Fruit fly (Drosophila melanogaster) whole organism, embryonic: ENCODE results near the gene CG32052.
A peak's percentile ranks its signal among the peaks of the same experiment; 100 is the strongest.

Source experiments
- Bgb ChIP-seq: fragments of 200-800 bp; sonication (Bioruptor generic); IDR thresholded peaks from 2 replicates; pipeline ENCODE4 v1.3.6; 2022; ENCODE audit warnings: missing biosample characterization, missing genetic modification characterization; ENCODE audit not compliant: partially characterized antibody
- CG10209 ChIP-seq: fragments of 200-800 bp; sonication (Bioruptor generic); optimal IDR thresholded peaks from 3 replicates; lab custom pipeline; 2017; ENCODE audit warnings: missing biosample characterization, mild to moderate bottlenecking, missing genetic modification characterization, missing genetic modification reagents
- CG10959 ChIP-seq: fragments of 200-800 bp; sonication (Bioruptor generic); IDR thresholded peaks from 2 replicates; pipeline ENCODE4 v1.3.6; 2022; ENCODE audit warnings: missing biosample characterization, missing genetic modification characterization
- CG11085 ChIP-seq: fragments of 200-800 bp; sonication (Bioruptor generic); IDR thresholded peaks from 2 replicates; pipeline ENCODE4 v1.3.6; 2022; ENCODE audit warnings: missing biosample characterization, missing genetic modification characterization
- CG12744 ChIP-seq: fragments of 200-800 bp; sonication (Bioruptor generic); optimal IDR thresholded peaks from 2 replicates; lab custom pipeline; 2016; ENCODE audit warnings: missing biosample characterization, missing genetic modification characterization
- CG12769 ChIP-seq: fragments of 200-800 bp; sonication (Bioruptor generic); optimal IDR thresholded peaks from 2 replicates; lab custom pipeline; 2019; ENCODE audit warnings: missing biosample characterization, mild to moderate bottlenecking, missing genetic modification characterization, moderate library complexity
- CG16813 ChIP-seq: fragments of 200-800 bp; sonication (Bioruptor generic); IDR thresholded peaks from 3 replicates; pipeline ENCODE4 v1.3.6; 2022; ENCODE audit warnings: missing biosample characterization, missing genetic modification characterization; ENCODE audit not compliant: partially characterized antibody
- CG16815 ChIP-seq: fragments of 200-800 bp; sonication (Bioruptor generic); optimal IDR thresholded peaks from 3 replicates; lab custom pipeline; 2017; ENCODE audit warnings: missing biosample characterization, mild to moderate bottlenecking, missing genetic modification characterization
- CG18599 ChIP-seq: fragments of 200-800 bp; sonication (Bioruptor generic); optimal IDR thresholded peaks from 3 replicates; lab custom pipeline; 2017; ENCODE audit warnings: missing biosample characterization, missing genetic modification characterization, mild to moderate bottlenecking, moderate library complexity, missing genetic modification reagents
- CG2120 ChIP-seq: fragments of 200-800 bp; sonication (Bioruptor generic); optimal IDR thresholded peaks from 3 replicates; lab custom pipeline; 2016; ENCODE audit warnings: missing biosample characterization, missing genetic modification characterization
- CG4854 ChIP-seq: fragments of 200-800 bp; sonication (Bioruptor generic); optimal IDR thresholded peaks from 2 replicates; lab custom pipeline; 2016; ENCODE audit warnings: missing biosample characterization, missing genetic modification characterization, inconsistent platforms
- CG6854 ChIP-seq: fragments of 200-800 bp; sonication (Bioruptor generic); optimal IDR thresholded peaks from 3 replicates; lab custom pipeline; 2017; ENCODE audit warnings: missing biosample characterization, mild to moderate bottlenecking, missing genetic modification characterization
- CG7372 ChIP-seq: fragments of 200-800 bp; sonication (Bioruptor generic); IDR thresholded peaks from 2 replicates; pipeline ENCODE4 v1.3.6; 2022; ENCODE audit warnings: missing biosample characterization, missing genetic modification characterization
- CG8089 ChIP-seq: fragments of 200-800 bp; sonication (Bioruptor generic); optimal IDR thresholded peaks from 3 replicates; lab custom pipeline; 2016; ENCODE audit warnings: missing biosample characterization, missing genetic modification characterization
- CG9797 ChIP-seq: fragments of 200-800 bp; sonication (Bioruptor generic); optimal IDR thresholded peaks from 3 replicates; lab custom pipeline; 2018; ENCODE audit warnings: missing biosample characterization, mild to moderate bottlenecking, missing genetic modification characterization
- CG9876 ChIP-seq: fragments of 200-800 bp; sonication (Bioruptor generic); optimal IDR thresholded peaks from 2 replicates; lab custom pipeline; 2016; ENCODE audit warnings: missing biosample characterization, missing genetic modification characterization
- Dfd ChIP-seq, 2 experiments: fragments of >200 bp; optimal IDR thresholded peaks; 2 replicates each; lab custom pipeline; 2017; ENCODE audit warnings: missing biosample characterization in 2 of 2, missing genetic modification characterization in 2 of 2
- Drgx ChIP-seq: fragments of 200-800 bp; sonication (Bioruptor generic); IDR thresholded peaks from 2 replicates; pipeline ENCODE4 v1.3.6; 2022; ENCODE audit warnings: missing biosample characterization, missing genetic modification characterization
- Fer1 ChIP-seq: fragments of 200-800 bp; sonication (Bioruptor generic); optimal IDR thresholded peaks from 2 replicates; lab custom pipeline; 2017; ENCODE audit warnings: missing biosample characterization, mild to moderate bottlenecking, missing genetic modification characterization
- GATAe ChIP-seq: fragments of 200-800 bp; sonication (Bioruptor generic); conservative IDR thresholded peaks from 2 replicates; pipeline ENCODE4 v1.3.6; 2022; ENCODE audit warnings: missing biosample characterization, missing genetic modification characterization
- Hmr ChIP-seq: fragments of 200-800 bp; sonication (Bioruptor generic); optimal IDR thresholded peaks from 3 replicates; lab custom pipeline; 2017; ENCODE audit warnings: mild to moderate bottlenecking, missing biosample characterization, missing genetic modification reagents, missing genetic modification characterization
- Lhr ChIP-seq: fragments of 200-800 bp; sonication (Bioruptor generic); optimal IDR thresholded peaks from 3 replicates; lab custom pipeline; 2017; ENCODE audit warnings: mild to moderate bottlenecking, missing biosample characterization, missing genetic modification reagents, missing genetic modification characterization
- Lpt ChIP-seq: fragments of >200 bp; optimal IDR thresholded peaks from 2 replicates; lab custom pipeline; 2018; ENCODE audit warnings: missing biosample characterization, missing genetic modification characterization
- Mrtf ChIP-seq: fragments of 200-800 bp; sonication (Bioruptor generic); IDR thresholded peaks from 3 replicates; pipeline ENCODE4 v1.3.6; 2022; ENCODE audit warnings: missing biosample characterization, missing genetic modification characterization
- NK7.1 ChIP-seq: fragments of 200-800 bp; sonication (Bioruptor generic); optimal IDR thresholded peaks from 3 replicates; lab custom pipeline; 2016; ENCODE audit warnings: missing biosample characterization, missing genetic modification characterization
- Optix ChIP-seq: fragments of 200-800 bp; sonication (Bioruptor generic); IDR thresholded peaks from 3 replicates; pipeline ENCODE4 v1.3.6; 2022; ENCODE audit warnings: missing biosample characterization, missing genetic modification characterization
- Poxn ChIP-seq: fragments of 200-800 bp; sonication (Bioruptor generic); IDR thresholded peaks from 2 replicates; pipeline ENCODE4 v1.3.6; 2022; ENCODE audit warnings: missing biosample characterization, missing genetic modification characterization
- Sry-δ ChIP-seq: fragments of 200-800 bp; sonication (Bioruptor generic); optimal IDR thresholded peaks from 2 replicates; lab custom pipeline; 2016; ENCODE audit warnings: missing biosample characterization, missing genetic modification characterization
- Ssrp ChIP-seq: fragments of 200-800 bp; sonication (Bioruptor generic); optimal IDR thresholded peaks from 2 replicates; lab custom pipeline; 2018; ENCODE audit warnings: missing biosample characterization, mild to moderate bottlenecking, missing genetic modification characterization, moderate library complexity
- Tbp ChIP-seq: fragments of >200 bp; optimal IDR thresholded peaks from 2 replicates; lab custom pipeline; 2018; ENCODE audit warnings: missing biosample characterization, missing genetic modification characterization
- ap ChIP-seq: fragments of 200-800 bp; sonication (Bioruptor generic); IDR thresholded peaks from 2 replicates; pipeline ENCODE4 v1.3.6; 2022; ENCODE audit warnings: missing biosample characterization, missing genetic modification characterization
- crc ChIP-seq: fragments of 200-800 bp; sonication (Bioruptor generic); optimal IDR thresholded peaks from 2 replicates; lab custom pipeline; 2016; ENCODE audit warnings: missing biosample characterization, missing genetic modification characterization
- dmrt11E ChIP-seq: fragments of 200-800 bp; sonication (Bioruptor generic); optimal IDR thresholded peaks from 3 replicates; lab custom pipeline; 2018; ENCODE audit warnings: missing biosample characterization, mild to moderate bottlenecking, missing genetic modification characterization, moderate library complexity
- esg ChIP-seq: fragments of 200-800 bp; sonication (Bioruptor generic); conservative IDR thresholded peaks from 2 replicates; pipeline ENCODE4 v1.3.6; 2022; ENCODE audit warnings: missing biosample characterization, missing genetic modification characterization
- fd96Cb ChIP-seq: fragments of 200-800 bp; sonication (Bioruptor generic); optimal IDR thresholded peaks from 2 replicates; lab custom pipeline; 2018; ENCODE audit warnings: missing biosample characterization, mild to moderate bottlenecking, missing genetic modification characterization, moderate library complexity
- her ChIP-seq: fragments of 200-800 bp; sonication (Bioruptor generic); optimal IDR thresholded peaks from 2 replicates; lab custom pipeline; 2016; ENCODE audit warnings: missing biosample characterization, missing genetic modification characterization
- maf-S ChIP-seq: fragments of 200-800 bp; sonication (Bioruptor generic); optimal IDR thresholded peaks from 2 replicates; lab custom pipeline; 2016; ENCODE audit warnings: missing biosample characterization, missing genetic modification characterization
- nerfin-2 ChIP-seq: fragments of 200-800 bp; sonication (Bioruptor generic); IDR thresholded peaks from 2 replicates; pipeline ENCODE4 v1.3.6; 2022; ENCODE audit warnings: missing biosample characterization, missing genetic modification characterization; ENCODE audit not compliant: partially characterized antibody
- otp ChIP-seq: fragments of 200-800 bp; sonication (Bioruptor generic); IDR thresholded peaks from 3 replicates; pipeline ENCODE4, ENCODE4 v1.3.6; 2022; ENCODE audit warnings: missing biosample characterization, missing genetic modification characterization
- pb ChIP-seq: fragments of 200-800 bp; sonication (Bioruptor generic); optimal IDR thresholded peaks from 3 replicates; lab custom pipeline; 2016; ENCODE audit warnings: missing biosample characterization, missing genetic modification characterization
- pho ChIP-seq: fragments of 200-800 bp; sonication (Bioruptor generic); optimal IDR thresholded peaks from 2 replicates; lab custom pipeline; 2016; ENCODE audit warnings: missing biosample characterization, missing genetic modification characterization
- pita ChIP-seq: fragments of 200-800 bp; sonication (Bioruptor generic); optimal IDR thresholded peaks from 2 replicates; lab custom pipeline; 2017; ENCODE audit warnings: missing biosample characterization, mild to moderate bottlenecking, missing genetic modification characterization
- ro ChIP-seq: fragments of 200-800 bp; sonication (Bioruptor generic); IDR thresholded peaks from 2 replicates; pipeline ENCODE4 v1.3.6; 2022; ENCODE audit warnings: missing biosample characterization, missing genetic modification characterization
- schlank ChIP-seq: fragments of 200-800 bp; sonication (Bioruptor generic); optimal IDR thresholded peaks from 2 replicates; lab custom pipeline; 2018; ENCODE audit warnings: missing biosample characterization, mild to moderate bottlenecking, missing genetic modification characterization
- seq ChIP-seq: fragments of 200-800 bp; sonication (Bioruptor generic); IDR thresholded peaks from 2 replicates; pipeline ENCODE4 v1.3.6; 2022; ENCODE audit warnings: missing biosample characterization, missing genetic modification characterization
- slou ChIP-seq: fragments of 200-800 bp; sonication (Bioruptor generic); optimal IDR thresholded peaks from 3 replicates; lab custom pipeline; 2016; ENCODE audit warnings: missing biosample characterization, missing genetic modification characterization
- sob ChIP-seq: fragments of 200-800 bp; sonication (Bioruptor generic); IDR thresholded peaks from 2 replicates; pipeline ENCODE4 v1.3.6; 2022; ENCODE audit warnings: missing biosample characterization, missing genetic modification characterization
- tgo ChIP-seq: fragments of 200-800 bp; sonication (Bioruptor generic); IDR thresholded peaks from 3 replicates; pipeline ENCODE4 v1.3.6; 2022; ENCODE audit warnings: missing biosample characterization, missing genetic modification characterization
- vfl ChIP-seq: fragments of 200-800 bp; sonication (Bioruptor generic); optimal IDR thresholded peaks from 2 replicates; lab custom pipeline; 2016; ENCODE audit warnings: missing biosample characterization, missing genetic modification characterization
- vvl ChIP-seq: fragments of 200-800 bp; sonication (Bioruptor generic); IDR thresholded peaks from 2 replicates; pipeline ENCODE4 v1.3.6; 2022; ENCODE audit warnings: missing biosample characterization, missing genetic modification characterization
- yki ChIP-seq: fragments of >200 bp; optimal IDR thresholded peaks from 3 replicates; lab custom pipeline; 2018
- zfh2 ChIP-seq: fragments of 200-800 bp; sonication (Bioruptor generic); optimal IDR thresholded peaks from 2 replicates; lab custom pipeline; 2016; ENCODE audit warnings: missing biosample characterization, missing genetic modification characterization

The CG32052 gene

DNA sequence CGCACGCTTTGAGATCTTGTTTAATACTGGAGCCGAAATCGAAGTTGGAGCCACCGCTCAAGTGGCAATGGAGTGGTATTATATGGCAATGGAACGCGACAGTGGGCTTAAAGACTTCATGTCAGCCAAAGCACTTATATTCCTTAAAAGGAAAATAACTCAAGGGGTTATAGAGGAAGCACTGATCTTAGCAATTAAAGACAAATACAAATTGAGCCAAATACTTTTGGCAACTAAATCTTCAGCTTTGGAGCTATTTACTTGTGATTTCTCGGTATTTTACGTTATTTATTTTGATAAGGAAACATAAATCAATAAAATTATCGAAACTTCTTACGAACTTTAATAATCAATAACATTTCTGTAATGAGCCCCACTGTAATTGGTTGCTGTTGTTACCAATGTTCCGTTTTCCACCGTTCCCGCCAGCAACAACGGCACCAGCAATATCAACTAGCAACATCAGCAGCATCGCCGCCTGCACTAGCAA, 42.7 kb upstream of the CG32052 start (continued):
- TF ChIP-seq vfl (GFP tag; lab: Kevin White, UChicago), result peak; percentile 64
- TF ChIP-seq pb, result peak; percentile 92
- TF ChIP-seq CG12769 (tag; lab: Kevin White, UChicago), result no peak
- peak; percentile 75 for TF ChIP-seq CG10209
- TF ChIP-seq dmrt11E (tag; lab: Kevin White, UChicago), result peak; percentile 77
- TF ChIP-seq CG16815 (GFP tag; lab: Kevin White, UChicago), result peak; percentile 46
- TF ChIP-seq CG11085 (GFP tag; lab: Robert Waterston, UW), result peak; percentile 65
- TF ChIP-seq Dfd (GFP tag; optimal IDR thresholded peaks at IDR 0.05; lab: Kevin White, UChicago), result no peak
- no peak for TF ChIP-seq Poxn (GFP tag; lab: Robert Waterston, UW)
- peak; percentile 70 for TF ChIP-seq CG2120 (GFP tag; lab: Kevin White, UChicago)
- TF ChIP-seq vvl (GFP tag; lab: Robert Waterston, UW), result peak; percentile 89
- peak; percentile 80 for TF ChIP-seq maf-S
- peak; percentile 86 for TF ChIP-seq sob (GFP tag; lab: Robert Waterston, UW)
- no peak for TF ChIP-seq yki (lab: Kevin White, UChicago)
- TF ChIP-seq slou (GFP tag; lab: Kevin White, UChicago), result peak; percentile 19
- TF ChIP-seq schlank (tag; lab: Kevin White, UChicago), result peak; percentile 17
- TF ChIP-seq Bgb (GFP tag; lab: Robert Waterston, UW), result no peak
- TF ChIP-seq CG7372 (GFP tag; lab: Robert Waterston, UW), result peak; percentile 86
- 0 out of 2 replicates have a peak, but pooled peaks have one; percentile 36 for TF ChIP-seq ap (GFP tag; lab: Robert Waterston, UW)
- TF ChIP-seq fd96Cb (tag; lab: Kevin White, UChicago), result peak; percentile 95
- peak; percentile 74 for TF ChIP-seq Ssrp (tag; lab: Kevin White, UChicago)
- peak; percentile 89 for TF ChIP-seq CG18599 (GFP tag; lab: Kevin White, UChicago)
- no peak for TF ChIP-seq pita (GFP tag; lab: Kevin White, UChicago)
- TF ChIP-seq Hmr, result peak; percentile 80
- peak; percentile 52 for TF ChIP-seq Lhr (GFP tag; lab: Kevin White, UChicago)
- peak; percentile 94 for TF ChIP-seq Fer1
- TF ChIP-seq zfh2 (GFP tag; lab: Kevin White, UChicago), result peak; percentile 45
- peak; percentile 64 for TF ChIP-seq CG10959 (GFP tag; lab: Robert Waterston, UW)
- TF ChIP-seq GATAe (GFP tag; lab: Robert Waterston, UW), result peak; percentile 49
- TF ChIP-seq her (GFP tag; lab: Kevin White, UChicago), result peak; percentile 80
- TF ChIP-seq CG9797 (GFP tag; lab: Kevin White, UChicago), result peak; percentile 10
- TF ChIP-seq CG6854 (GFP tag; lab: Kevin White, UChicago), result peak; percentile 65
- TF ChIP-seq Sry-δ (GFP tag; lab: Kevin White, UChicago), result peak; percentile 59
- TF ChIP-seq ro (GFP tag; lab: Robert Waterston, UW), result peak; percentile 82
- TF ChIP-seq CG16813, result no peak
- TF ChIP-seq pho, result peak; percentile 38
- peak; percentile 34 for TF ChIP-seq CG8089 (GFP tag; lab: Kevin White, UChicago)
- peak; percentile 79 for TF ChIP-seq CG4854 (GFP tag; lab: Kevin White, UChicago)
- TF ChIP-seq seq (GFP tag; lab: Robert Waterston, UW), result peak; percentile 84
- TF ChIP-seq nerfin-2 (GFP tag; lab: Robert Waterston, UW), result no peak
- TF ChIP-seq Lpt (GFP tag; lab: Kevin White, UChicago), result no peak
- peak; percentile 22 for TF ChIP-seq CG9876 (GFP tag; lab: Kevin White, UChicago)
- peak; percentile 64 for TF ChIP-seq CG12744 (GFP tag; lab: Kevin White, UChicago)
- TF ChIP-seq tgo (GFP tag; lab: Robert Waterston, UW), result peak; percentile 87
- no peak for TF ChIP-seq Tbp (GFP tag; lab: Kevin White, UChicago)
- TF ChIP-seq crc, result no peak
- peak; percentile 96 for TF ChIP-seq Drgx (GFP tag; lab: Robert Waterston, UW)
- peak; percentile 91 for TF ChIP-seq NK7.1 (GFP tag; lab: Kevin White, UChicago)
- peak; percentile 79 for TF ChIP-seq esg (GFP tag; lab: Robert Waterston, UW)
- TF ChIP-seq Mrtf (GFP tag; lab: Robert Waterston, UW), result peak; percentile 81
- TF ChIP-seq Optix, result peak; percentile 71
- TF ChIP-seq otp, result peak; percentile 61; the same call in 1 of the 3 replicates
